Worm (Caenorhabditis elegans): Measurements from ENCODE around the gene sri-77.
"Not testable (repeated sequence)": the region's sequence is repeated elsewhere in the genome, so short reads cannot be mapped to it uniquely, and the experiment has no call there.

Gene sri-77

ce11 chrII:2622480-2622879 lies 17.3 kb upstream of the sri-77 start, which contains the start of gene D2062.5:
D2062.5 (plus strand) TSS chrII:2622780.
- TF ChIP-seq unc-62 (GFP tag; optimal IDR thresholded peaks at IDR 0.05): no peak

- TF ChIP-seq unc-62 (GFP tag; optimal IDR thresholded peaks at IDR 0.05): not testable (repeated sequence)
These were observed 13.9 kb upstream of the sri-77 start, which contains the start of gene msrp-6 for ce11 chrII:2619148-2619547. msrp-6 (plus strand) TSS chrII:2619448.

- not testable (repeated sequence) for TF ChIP-seq unc-62 (GFP tag; optimal IDR thresholded peaks at IDR 0.05)
These were observed 11.4 kb upstream of the sri-77 start, which contains the start of gene msrp-5 for ce11 chrII:2616634-2617033. msrp-5 (plus strand) TSS chrII:2616934.

ce11 chrII:2612278-2612677 lies 7.1 kb upstream of the sri-77 start, which contains the start of gene D2062.13:
D2062.13 (plus strand) TSS chrII:2612578.
- not testable (repeated sequence) for TF ChIP-seq unc-62 (GFP tag; optimal IDR thresholded peaks at IDR 0.05)

- no peak for TF ChIP-seq unc-62 (GFP tag; optimal IDR thresholded peaks at IDR 0.05)
These were observed 5.8 kb upstream of the sri-77 start for ce11 chrII:2611009-2611408.

- TF ChIP-seq unc-62 (GFP tag; optimal IDR thresholded peaks at IDR 0.05): no peak
These were observed 5.1 kb upstream of the sri-77 start, which contains the start of gene sri-38 for ce11 chrII:2610202-2610912. sri-38 (plus strand) TSS chrII:2610862.

ce11 chrII:2600931-2601330 lies 4.3 kb downstream of the sri-77 start:
- TF ChIP-seq unc-62 (GFP tag; optimal IDR thresholded peaks at IDR 0.05): no peak

ce11 chrII:2600176-2600575 lies 5.0 kb downstream of the sri-77 start, which contains the start of gene F33H12.1:
F33H12.1 (plus strand) TSS chrII:2600476.
- TF ChIP-seq unc-62 (GFP tag; optimal IDR thresholded peaks at IDR 0.05): not testable (repeated sequence)

DNA sequence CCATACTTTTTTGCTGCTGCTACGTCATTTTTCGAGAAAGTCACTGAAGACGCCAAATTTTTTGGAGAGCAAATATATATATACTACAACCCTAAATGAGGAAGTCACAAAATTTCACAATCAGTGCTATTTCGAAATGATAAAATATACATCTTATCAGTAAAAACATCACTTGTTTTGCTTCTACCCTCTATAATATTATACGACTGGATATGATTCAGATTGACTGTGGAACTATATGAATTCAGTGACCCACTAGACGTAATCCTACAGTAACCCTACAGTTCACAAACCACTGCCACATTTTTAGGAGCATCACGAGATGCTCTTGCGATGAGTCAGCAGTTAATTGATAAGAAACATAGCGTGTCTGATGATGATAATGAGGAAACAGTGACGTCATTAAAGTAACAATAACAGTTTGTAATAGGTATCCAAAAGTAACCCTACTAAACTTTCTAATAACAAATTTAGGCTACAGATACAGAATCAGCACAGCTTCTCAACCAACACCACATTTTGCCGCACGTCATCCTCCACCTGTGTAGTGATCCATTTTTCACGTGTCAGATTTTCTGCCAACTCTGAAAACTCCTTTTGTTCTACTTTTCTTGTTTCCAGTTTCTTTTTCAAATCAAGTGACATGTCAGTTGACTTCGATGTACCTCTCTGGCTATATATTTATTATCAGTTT lies 18.2 kb downstream of the sri-77 start, which contains the start of the genes F33H12.7 and sri-39:
TSS of gene F33H12.7 (minus strand) at position 51 of the 694 bp plus-strand sequence.
TSS of gene sri-39 (plus strand) at position 644 of the 694 bp plus-strand sequence.
- TF ChIP-seq unc-62 (GFP tag; optimal IDR thresholded peaks at IDR 0.05): no peak

DNA sequence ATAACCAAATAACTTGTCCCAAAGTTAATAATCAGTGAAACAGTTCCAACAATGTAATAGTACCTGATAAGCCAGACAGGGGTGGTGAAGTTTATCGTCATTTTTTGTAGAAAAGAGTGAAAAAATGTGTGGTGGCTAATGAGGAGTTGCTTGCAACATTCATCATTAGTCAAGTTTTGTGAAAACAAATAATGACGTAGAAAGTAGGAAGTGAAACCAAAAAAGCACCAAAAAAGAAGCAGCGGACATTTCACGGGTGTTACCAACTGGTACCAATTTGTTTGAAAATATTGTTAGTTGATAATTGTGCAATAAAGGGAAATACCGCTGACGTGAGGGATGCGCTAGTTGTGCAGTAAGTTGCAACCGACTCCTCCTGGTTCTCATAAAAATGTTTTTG lies 19.7 kb downstream of the sri-77 start, which contains the start of gene sri-36:
TSS of gene sri-36 (minus strand) at position 101 of the 400 bp plus-strand sequence.
- no peak for TF ChIP-seq unc-62 (GFP tag; optimal IDR thresholded peaks at IDR 0.05)

DNA sequence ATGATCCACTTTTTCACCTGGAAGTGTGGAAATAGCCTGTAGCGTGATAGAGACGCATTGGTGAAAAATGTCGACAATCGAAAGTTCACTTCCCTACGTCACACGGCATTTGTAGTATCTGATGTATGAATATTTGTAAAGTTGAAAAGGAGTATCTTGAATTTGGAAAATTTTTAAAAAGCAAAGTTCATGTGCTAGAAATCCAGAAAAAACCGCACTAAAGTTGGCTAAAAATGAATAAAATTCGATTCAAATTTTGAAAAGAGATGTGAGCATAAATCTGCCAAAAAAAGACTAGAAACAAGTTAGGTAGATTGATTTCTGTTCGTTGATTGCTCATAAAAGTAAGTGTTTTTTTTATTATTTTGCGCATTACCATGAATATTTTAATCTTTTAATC lies 22.2 kb downstream of the sri-77 start, which contains the start of gene sri-74:
TSS of gene sri-74 (minus strand) at position 101 of the 400 bp plus-strand sequence.
- TF ChIP-seq unc-62 (GFP tag; optimal IDR thresholded peaks at IDR 0.05): no peak

- TF ChIP-seq unc-62 (GFP tag; optimal IDR thresholded peaks at IDR 0.05): no peak
These were observed 27.0 kb downstream of the sri-77 start for ce11 chrII:2578216-2578615.

- TF ChIP-seq unc-62 (GFP tag; optimal IDR thresholded peaks at IDR 0.05): no peak
These were observed 40.3 kb downstream of the sri-77 start, which contains the start of gene usp-39 for ce11 chrII:2564899-2565298. usp-39 (plus strand) TSS chrII:2565275.

DNA sequence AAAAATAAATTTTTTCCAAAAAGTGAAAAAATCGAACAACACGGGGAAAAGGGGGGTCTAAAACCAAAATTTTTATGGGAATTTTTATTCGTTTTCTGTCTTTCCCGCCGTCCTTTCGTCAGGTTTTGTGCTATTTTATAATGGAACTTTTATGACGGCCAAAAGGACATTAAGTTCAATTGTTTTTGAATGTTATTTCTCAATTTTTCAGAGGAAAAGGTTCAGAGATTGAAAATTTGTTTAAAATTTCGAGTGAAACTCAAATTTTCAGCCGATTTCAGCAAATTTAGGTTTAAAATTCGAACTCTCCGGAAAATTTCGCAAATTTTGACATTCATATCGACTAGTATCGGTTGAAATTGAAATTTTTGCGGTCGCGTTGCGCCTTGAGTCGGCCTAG lies 41.2 kb downstream of the sri-77 start, which contains the start of gene nep-18:
TSS of gene nep-18 (minus strand) at position 101 of the 400 bp plus-strand sequence.
- no peak for TF ChIP-seq unc-62 (GFP tag; optimal IDR thresholded peaks at IDR 0.05)

- not testable (repeated sequence) for TF ChIP-seq unc-62 (GFP tag; optimal IDR thresholded peaks at IDR 0.05)
These were observed 51.6 kb downstream of the sri-77 start, which contains the start of gene K02F6.1 for ce11 chrII:2553662-2554061. K02F6.1 (plus strand) TSS chrII:2553962.
